Worm (Caenorhabditis elegans) whole organism, midembryonic: ENCODE data around the gene T14G10.8.

Experiments used
- T22C8.4 ChIP-seq: fragments of 200-800 bp; sonication (Bioruptor generic); IDR thresholded peaks from 2 replicates; pipeline ENCODE4 v1.3.6; 2022; ENCODE audit warnings: missing genetic modification characterization, missing compliant biosample characterization
- cog-1 ChIP-seq: sonication (generic microtip); optimal IDR thresholded peaks from 2 replicates; lab custom pipeline; 2016; ENCODE audit warnings: missing genetic modification characterization, missing compliant biosample characterization
- flt-1 ChIP-seq: fragments of 200-800 bp; sonication (Bioruptor generic); IDR thresholded peaks from 2 replicates; pipeline ENCODE4 v1.3.6; 2022; ENCODE audit warnings: missing genetic modification characterization, missing compliant biosample characterization
- klf-2 ChIP-seq: fragments of 200-800 bp; sonication (Bioruptor generic); conservative IDR thresholded peaks from 2 replicates; pipeline ENCODE4 v1.3.6; 2022; ENCODE audit warnings: missing genetic modification reagents, missing genetic modification characterization, missing compliant biosample characterization
- med-1 ChIP-seq: sonication (generic microtip); optimal IDR thresholded peaks from 2 replicates; lab custom pipeline; 2017; ENCODE audit warnings: missing genetic modification characterization, mild to moderate bottlenecking, missing compliant biosample characterization, antibody characterized with exemption, missing genetic modification reagents; ENCODE audit not compliant: insufficient read depth
- ref-1 ChIP-seq: fragments of 200-800 bp; sonication (Bioruptor generic); conservative IDR thresholded peaks from 2 replicates; pipeline ENCODE4 v1.3.6; 2022; ENCODE audit warnings: missing genetic modification reagents, missing genetic modification characterization, missing compliant biosample characterization
- tab-1 ChIP-seq: fragments of 200-800 bp; sonication (Bioruptor generic); IDR thresholded peaks from 2 replicates; pipeline ENCODE4 v1.3.6; 2022; ENCODE audit warnings: missing genetic modification characterization, missing compliant biosample characterization
- ztf-23 ChIP-seq: fragments of 200-800 bp; sonication (Bioruptor generic); IDR thresholded peaks from 2 replicates; pipeline ENCODE4 v1.3.6; 2022; ENCODE audit warnings: missing genetic modification reagents, missing genetic modification characterization, missing compliant biosample characterization
- ztf-29 ChIP-seq: fragments of 200-800 bp; sonication (Bioruptor generic); IDR thresholded peaks from 2 replicates; pipeline ENCODE4 v1.3.6; 2022; ENCODE audit warnings: missing genetic modification reagents, missing genetic modification characterization, missing compliant biosample characterization

T14G10.8 gene

ce11 chrIV:10148938-10149337, 2.2 kb upstream of the T14G10.8 start, which contains the start of gene pigs-1:
TSS of gene pigs-1 (minus strand) at chrIV:10149038.
- TF ChIP-seq klf-2, result no peak
- no peak for TF ChIP-seq ref-1 (GFP tag; lab: Robert Waterston, UW)
- no peak for TF ChIP-seq cog-1 (tag; lab: Kevin White, UChicago)
- no peak for TF ChIP-seq flt-1
- no peak for TF ChIP-seq ztf-29 (GFP tag; lab: Robert Waterston, UW)
- no peak for TF ChIP-seq T22C8.4
- no peak for TF ChIP-seq tab-1 (GFP tag; lab: Robert Waterston, UW)
- TF ChIP-seq ztf-23 (GFP tag; lab: Robert Waterston, UW), result no peak
- no peak for TF ChIP-seq med-1 (GFP tag; lab: Kevin White, UChicago)

ce11 chrIV:10144909-10145308, 1.9 kb downstream of the T14G10.8 start:
- no peak for TF ChIP-seq ztf-23 (GFP tag; lab: Robert Waterston, UW)
- TF ChIP-seq T22C8.4, result no peak
- no peak for TF ChIP-seq klf-2
- no peak for TF ChIP-seq ref-1 (GFP tag; lab: Robert Waterston, UW)
- TF ChIP-seq flt-1, result no peak
- TF ChIP-seq cog-1 (tag; lab: Kevin White, UChicago), result no peak
- TF ChIP-seq tab-1 (GFP tag; lab: Robert Waterston, UW), result no peak
- TF ChIP-seq ztf-29 (GFP tag; lab: Robert Waterston, UW), result no peak
- no peak for TF ChIP-seq med-1 (GFP tag; lab: Kevin White, UChicago)

ce11 chrIV:10144487-10144886, 2.3 kb downstream of the T14G10.8 start:
- no peak for TF ChIP-seq ztf-23 (GFP tag; lab: Robert Waterston, UW)

- TF ChIP-seq klf-2 (no peak), med-1 (GFP tag; lab: Kevin White, UChicago) (no peak), T22C8.4 (no peak), cog-1 (tag; lab: Kevin White, UChicago) (no peak), ztf-29 (GFP tag; lab: Robert Waterston, UW) (no peak), ztf-23 (GFP tag; lab: Robert Waterston, UW) (no peak), flt-1 (no peak), tab-1 (GFP tag; lab: Robert Waterston, UW) (no peak)
Measured at ce11 chrIV:10143640-10144039, 3.1 kb downstream of the T14G10.8 start, which contains the start of gene msp-38. TSS of gene msp-38 (minus strand) at chrIV:10143740.

DNA sequence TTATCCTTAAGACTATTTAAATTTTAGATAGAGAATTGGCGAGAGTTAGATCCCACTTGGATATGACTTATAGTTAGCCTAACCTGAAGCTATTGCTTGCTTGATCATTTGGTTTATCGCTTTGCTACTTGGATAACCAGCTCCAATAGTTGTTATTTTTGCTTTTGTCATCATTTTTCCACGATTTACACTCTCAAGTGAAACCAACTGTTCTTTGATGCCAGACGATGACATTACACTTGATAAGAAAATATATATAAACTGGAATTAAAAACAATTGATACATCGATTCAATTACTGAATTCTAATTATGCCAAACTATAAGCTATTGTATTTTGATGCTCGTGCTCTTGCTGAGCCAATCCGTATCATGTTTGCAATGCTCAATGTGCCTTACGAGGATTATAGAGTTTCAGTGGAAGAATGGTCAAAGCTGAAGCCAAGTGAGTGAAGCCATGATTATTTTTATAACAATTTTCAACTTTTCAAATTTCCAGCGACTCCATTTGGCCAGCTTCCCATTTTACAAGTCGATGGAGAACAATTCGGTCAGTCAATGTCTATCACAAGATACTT, 4.8 kb downstream of the T14G10.8 start, which contains the start of the genes gst-2, gst-4 and dhs-12:
Gene gst-2, minus strand, starts transcription at position 132 of the 576 bp plus-strand sequence.
Gene gst-4, plus strand, starts transcription at position 296 of the 576 bp plus-strand sequence.
Gene dhs-12, plus strand, starts transcription at position 526 of the 576 bp plus-strand sequence.
- TF ChIP-seq ztf-29 (GFP tag; lab: Robert Waterston, UW) (no peak), tab-1 (GFP tag; lab: Robert Waterston, UW) (no peak), cog-1 (tag; lab: Kevin White, UChicago) (no peak), med-1 (GFP tag; lab: Kevin White, UChicago) (no peak), klf-2 (no peak), ref-1 (GFP tag; lab: Robert Waterston, UW) (no peak), T22C8.4 (no peak), flt-1 (no peak), ztf-23 (GFP tag; lab: Robert Waterston, UW) (no peak)

- TF ChIP-seq tab-1 (GFP tag; lab: Robert Waterston, UW), result no peak
- TF ChIP-seq med-1 (GFP tag; lab: Kevin White, UChicago), result no peak
- no peak for TF ChIP-seq T22C8.4
- TF ChIP-seq ref-1 (GFP tag; lab: Robert Waterston, UW), result no peak
- no peak for TF ChIP-seq klf-2
- no peak for TF ChIP-seq ztf-23 (GFP tag; lab: Robert Waterston, UW)
- TF ChIP-seq flt-1, result no peak
- no peak for TF ChIP-seq ztf-29 (GFP tag; lab: Robert Waterston, UW)
- TF ChIP-seq cog-1 (tag; lab: Kevin White, UChicago), result no peak
Measured at ce11 chrIV:10140143-10140542, 6.6 kb downstream of the T14G10.8 start, which contains the start of gene gst-3. TSS of gene gst-3 (minus strand) at chrIV:10140243.

- TF ChIP-seq flt-1, result no peak
- no peak for TF ChIP-seq cog-1 (tag; lab: Kevin White, UChicago)
Measured at ce11 chrIV:10137804-10138203, 9.0 kb downstream of the T14G10.8 start, which contains the start of gene K08F4.12. TSS of gene K08F4.12 (plus strand) at chrIV:10138104.

DNA sequence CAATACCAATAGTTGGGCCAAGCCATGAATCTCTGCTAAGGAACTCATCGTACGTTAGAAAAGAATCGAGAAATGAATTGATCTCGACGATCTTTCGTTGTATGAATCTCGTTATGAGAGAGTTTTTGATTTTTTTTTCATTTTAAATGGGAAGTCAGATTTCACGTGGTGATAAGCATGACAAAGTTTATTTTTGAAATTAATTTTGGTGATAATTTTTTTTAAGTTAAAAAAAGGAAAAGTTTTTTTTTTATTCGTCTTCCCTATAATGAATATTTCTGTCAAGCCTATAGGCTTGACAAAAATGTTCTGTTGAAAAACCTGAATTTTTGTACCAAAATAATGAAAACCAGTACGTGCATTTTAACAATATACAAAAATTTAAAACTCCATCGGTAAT, 11.0 kb downstream of the T14G10.8 start, which contains the start of gene K08F4.5:
Gene K08F4.5, minus strand, starts transcription at position 101 of the 400 bp plus-strand sequence.
- TF ChIP-seq ztf-23 (GFP tag; lab: Robert Waterston, UW), result no peak
- TF ChIP-seq med-1 (GFP tag; lab: Kevin White, UChicago), result no peak
- no peak for TF ChIP-seq ztf-29 (GFP tag; lab: Robert Waterston, UW)
- TF ChIP-seq ref-1 (GFP tag; lab: Robert Waterston, UW), result no peak
- no peak for TF ChIP-seq flt-1
- no peak for TF ChIP-seq T22C8.4
- TF ChIP-seq cog-1 (tag; lab: Kevin White, UChicago), result no peak
- TF ChIP-seq klf-2, result no peak
- TF ChIP-seq tab-1 (GFP tag; lab: Robert Waterston, UW), result no peak

DNA sequence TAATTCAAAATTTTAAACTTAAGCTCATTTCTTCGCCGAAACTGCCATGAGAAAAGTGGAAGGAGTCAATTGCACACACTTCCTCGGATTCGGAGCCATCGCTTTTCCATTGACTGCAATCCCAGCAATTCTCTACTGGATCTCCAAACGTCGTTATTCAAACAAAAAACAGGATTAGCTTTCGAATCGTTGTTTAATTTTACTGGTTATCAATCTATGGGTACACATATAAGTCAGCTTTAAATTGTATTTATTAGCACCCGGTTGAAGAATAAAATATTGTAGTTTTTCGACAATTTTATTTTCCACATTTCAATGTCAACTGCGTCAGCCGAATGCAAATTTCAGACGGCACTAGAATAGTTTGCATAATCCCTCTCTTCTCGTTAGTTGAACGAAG, 16.8 kb downstream of the T14G10.8 start, which contains the start of gene glt-3:
Gene glt-3, plus strand, starts transcription at position 301 of the 400 bp plus-strand sequence.
- no peak for TF ChIP-seq ref-1 (GFP tag; lab: Robert Waterston, UW)
- no peak for TF ChIP-seq ztf-29 (GFP tag; lab: Robert Waterston, UW)
- TF ChIP-seq klf-2, result no peak
- TF ChIP-seq med-1 (GFP tag; lab: Kevin White, UChicago), result no peak
- TF ChIP-seq cog-1 (tag; lab: Kevin White, UChicago), result no peak
- no peak for TF ChIP-seq ztf-23 (GFP tag; lab: Robert Waterston, UW)
- no peak for TF ChIP-seq tab-1 (GFP tag; lab: Robert Waterston, UW)
- TF ChIP-seq T22C8.4, result no peak
- no peak for TF ChIP-seq flt-1
